Worm (Caenorhabditis elegans): Measurements from ENCODE around the gene C05E11.2.

DNA sequence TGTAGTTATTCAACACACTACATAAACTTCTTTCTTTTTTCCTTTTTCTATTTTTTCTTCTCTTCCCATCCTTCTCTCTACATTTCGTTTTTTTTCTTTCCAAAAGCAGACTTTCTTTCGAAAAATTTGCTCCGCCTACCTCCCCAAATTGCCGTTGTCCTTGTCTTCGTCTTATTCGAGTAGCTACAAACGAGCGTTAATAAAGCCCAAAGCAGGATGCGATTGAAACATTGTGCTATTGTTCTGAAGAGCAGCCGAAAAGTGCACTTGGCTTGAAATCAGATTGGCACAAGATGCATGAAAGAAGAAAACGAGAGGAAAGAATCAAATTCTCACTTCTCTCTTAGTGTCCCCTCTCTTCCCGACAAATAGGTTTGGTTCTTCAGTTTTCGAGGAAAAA is 11.8 kb upstream of the C05E11.2 start:
- TF ChIP-seq nhr-90 (tag; optimal IDR thresholded peaks at IDR 0.05; ENCODE audit: poor library complexity) = no peak
- TF ChIP-seq skn-1 (tag; optimal IDR thresholded peaks at IDR 0.05) = no peak
- no peak for TF ChIP-seq sox-4 (tag; optimal IDR thresholded peaks at IDR 0.05)
- TF ChIP-seq mdl-1 (tag; optimal IDR thresholded peaks at IDR 0.05) = no peak
- TF ChIP-seq nhr-11 (tag; optimal IDR thresholded peaks at IDR 0.05) = no peak
- TF ChIP-seq efl-1 (optimal IDR thresholded peaks at IDR 0.05) = no peak
- no peak for TF ChIP-seq efl-1 (GFP tag; optimal IDR thresholded peaks at IDR 0.05 in 1 of 2)

All from whole organism, L1 larva.